Fruit fly (Drosophila melanogaster) whole organism, embryonic: Measurements from ENCODE around the gene CG13131.

Experiments
- ATbp ChIP-seq: fragments of 200-800 bp; sonication (Bioruptor generic); optimal IDR thresholded peaks from 2 replicates; lab custom pipeline; 2017; ENCODE audit warnings: missing biosample characterization, mild to moderate bottlenecking, missing genetic modification characterization, missing genetic modification reagents
- Adf1 ChIP-seq: fragments of 200-800 bp; sonication (Bioruptor generic); IDR thresholded peaks from 2 replicates; pipeline ENCODE4 v1.3.6; 2022; ENCODE audit warnings: missing biosample characterization, missing genetic modification characterization
- Bteb2 ChIP-seq: fragments of 200-800 bp; sonication (Bioruptor generic); optimal IDR thresholded peaks from 2 replicates; lab custom pipeline; 2016; ENCODE audit warnings: missing biosample characterization, missing genetic modification characterization
- CG10147 ChIP-seq: fragments of 200-800 bp; sonication (Bioruptor generic); optimal IDR thresholded peaks from 2 replicates; lab custom pipeline; 2019; ENCODE audit warnings: missing biosample characterization, mild to moderate bottlenecking, missing genetic modification characterization, moderate library complexity
- CG1024 ChIP-seq: fragments of 200-800 bp; sonication (Bioruptor generic); IDR thresholded peaks from 2 replicates; pipeline ENCODE4 v1.3.6; 2022; ENCODE audit warnings: missing biosample characterization, missing genetic modification characterization
- CG10321 ChIP-seq: fragments of 200-800 bp; sonication (Bioruptor generic); IDR thresholded peaks from 2 replicates; pipeline ENCODE4 v1.3.6; 2022; ENCODE audit warnings: missing biosample characterization, missing genetic modification characterization
- CG10462 ChIP-seq: fragments of 200-800 bp; sonication (Bioruptor generic); optimal IDR thresholded peaks from 2 replicates; lab custom pipeline; 2016; ENCODE audit warnings: missing biosample characterization, missing genetic modification characterization
- CG12219 ChIP-seq: fragments of 200-800 bp; sonication (Bioruptor generic); optimal IDR thresholded peaks from 3 replicates; lab custom pipeline; 2018; ENCODE audit warnings: missing biosample characterization, mild to moderate bottlenecking, missing genetic modification characterization
- CG14667 ChIP-seq: fragments of 200-800 bp; sonication (Bioruptor generic); IDR thresholded peaks from 2 replicates; pipeline ENCODE4 v1.3.6; 2022; ENCODE audit warnings: missing biosample characterization, missing genetic modification characterization
- CG14710 ChIP-seq: fragments of 200-800 bp; sonication (Bioruptor generic); optimal IDR thresholded peaks from 3 replicates; lab custom pipeline; 2019; ENCODE audit warnings: missing biosample characterization, mild to moderate bottlenecking, missing genetic modification characterization, moderate library complexity
- CG1647 ChIP-seq: fragments of 200-800 bp; sonication (Bioruptor generic); optimal IDR thresholded peaks from 3 replicates; lab custom pipeline; 2016; ENCODE audit warnings: missing biosample characterization, missing genetic modification characterization
- CG16813 ChIP-seq: fragments of 200-800 bp; sonication (Bioruptor generic); IDR thresholded peaks from 3 replicates; pipeline ENCODE4 v1.3.6; 2022; ENCODE audit warnings: missing biosample characterization, missing genetic modification characterization; ENCODE audit not compliant: partially characterized antibody
- CG17385 ChIP-seq: fragments of 200-800 bp; sonication (Bioruptor generic); optimal IDR thresholded peaks from 3 replicates; lab custom pipeline; 2018; ENCODE audit warnings: missing biosample characterization, mild to moderate bottlenecking, missing genetic modification characterization
- CG18262 ChIP-seq: fragments of 200-800 bp; optimal IDR thresholded peaks from 3 replicates; lab custom pipeline; 2019; ENCODE audit warnings: missing biosample characterization, mild to moderate bottlenecking, missing genetic modification characterization, moderate library complexity
- CG18599 ChIP-seq: fragments of 200-800 bp; sonication (Bioruptor generic); optimal IDR thresholded peaks from 3 replicates; lab custom pipeline; 2017; ENCODE audit warnings: missing biosample characterization, missing genetic modification characterization, mild to moderate bottlenecking, moderate library complexity, missing genetic modification reagents
- CG33213 ChIP-seq: fragments of 200-800 bp; sonication (Bioruptor generic); optimal IDR thresholded peaks from 3 replicates; lab custom pipeline; 2016; ENCODE audit warnings: missing biosample characterization, missing genetic modification characterization
- CG34224 ChIP-seq: fragments of 200-800 bp; sonication (Bioruptor generic); IDR thresholded peaks from 3 replicates; pipeline ENCODE4 v1.3.6; 2022; ENCODE audit warnings: missing biosample characterization, missing genetic modification characterization; ENCODE audit not compliant: partially characterized antibody
- CG6854 ChIP-seq: fragments of 200-800 bp; sonication (Bioruptor generic); optimal IDR thresholded peaks from 3 replicates; lab custom pipeline; 2017; ENCODE audit warnings: missing biosample characterization, mild to moderate bottlenecking, missing genetic modification characterization
- CG7839 ChIP-seq: fragments of 200-800 bp; sonication (Bioruptor generic); optimal IDR thresholded peaks from 3 replicates; lab custom pipeline; 2018; ENCODE audit warnings: missing biosample characterization, mild to moderate bottlenecking, missing genetic modification characterization, moderate library complexity
- CG9609 ChIP-seq: fragments of 200-800 bp; sonication (Bioruptor generic); optimal IDR thresholded peaks from 3 replicates; lab custom pipeline; 2016; ENCODE audit warnings: missing biosample characterization, missing genetic modification characterization
- CG9817 ChIP-seq: fragments of 200-800 bp; sonication (Bioruptor generic); optimal IDR thresholded peaks from 2 replicates; lab custom pipeline; 2018; ENCODE audit warnings: missing biosample characterization, mild to moderate bottlenecking, missing genetic modification characterization, moderate library complexity
- Gsc ChIP-seq: fragments of 200-800 bp; sonication (Bioruptor generic); IDR thresholded peaks from 2 replicates; pipeline ENCODE4 v1.3.6; 2022; ENCODE audit warnings: missing biosample characterization, missing genetic modification characterization
- HLH4C ChIP-seq: fragments of 200-800 bp; sonication (Bioruptor generic); IDR thresholded peaks from 3 replicates; pipeline ENCODE4 v1.3.6; 2022; ENCODE audit warnings: missing biosample characterization, missing genetic modification characterization; ENCODE audit not compliant: partially characterized antibody
- HmgD ChIP-seq: fragments of 200-800 bp; sonication (Bioruptor generic); optimal IDR thresholded peaks from 3 replicates; lab custom pipeline; 2016; ENCODE audit warnings: missing biosample characterization, missing genetic modification characterization
- Hmr ChIP-seq: fragments of 200-800 bp; sonication (Bioruptor generic); optimal IDR thresholded peaks from 3 replicates; lab custom pipeline; 2017; ENCODE audit warnings: mild to moderate bottlenecking, missing biosample characterization, missing genetic modification reagents, missing genetic modification characterization
- Meics ChIP-seq: fragments of 200-800 bp; sonication (Bioruptor generic); optimal IDR thresholded peaks from 2 replicates; lab custom pipeline; 2017; ENCODE audit warnings: missing biosample characterization, mild to moderate bottlenecking, missing genetic modification characterization
- NC2β ChIP-seq: fragments of 200-800 bp; sonication (Bioruptor generic); optimal IDR thresholded peaks from 2 replicates; lab custom pipeline; 2016; ENCODE audit warnings: missing biosample characterization, missing genetic modification characterization
- Scr ChIP-seq: fragments of 200-800 bp; sonication (Bioruptor generic); IDR thresholded peaks from 2 replicates; pipeline ENCODE4 v1.3.6; 2022; ENCODE audit warnings: missing biosample characterization, missing genetic modification characterization; ENCODE audit not compliant: partially characterized antibody
- Sin3A ChIP-seq: fragments of >200 bp; optimal IDR thresholded peaks from 2 replicates; lab custom pipeline; 2018
- Taf1 ChIP-seq: fragments of 200-800 bp; sonication (Bioruptor generic); IDR thresholded peaks from 2 replicates; pipeline ENCODE4 v1.3.6; 2022; ENCODE audit warnings: missing biosample characterization, missing genetic modification characterization
- ac ChIP-seq: fragments of 200-800 bp; sonication (Bioruptor generic); optimal IDR thresholded peaks from 3 replicates; lab custom pipeline; 2017; ENCODE audit warnings: missing biosample characterization, mild to moderate bottlenecking, missing genetic modification characterization
- al ChIP-seq: fragments of 200-800 bp; sonication (Bioruptor generic); IDR thresholded peaks from 2 replicates; pipeline ENCODE4 v1.3.6; 2022; ENCODE audit warnings: missing biosample characterization, missing genetic modification characterization
- cas ChIP-seq: fragments of 200-800 bp; sonication (Bioruptor generic); IDR thresholded peaks from 2 replicates; pipeline ENCODE4 v1.3.6; 2022; ENCODE audit warnings: missing biosample characterization, missing genetic modification characterization
- cg ChIP-seq: fragments of 200-800 bp; sonication (Bioruptor generic); optimal IDR thresholded peaks from 3 replicates; lab custom pipeline; 2019; ENCODE audit warnings: missing biosample characterization, mild to moderate bottlenecking, missing genetic modification characterization, moderate library complexity
- crp ChIP-seq, 2 experiments: fragments of 200-800 bp; sonication (Bioruptor generic); optimal IDR thresholded peaks; 2 replicates in 1 of 2; 3 replicates in 1 of 2; lab custom pipeline; 2017; ENCODE audit warnings: missing biosample characterization in 2 of 2, missing genetic modification characterization in 2 of 2, mild to moderate bottlenecking in 1 of 2, moderate library complexity in 1 of 2
- dm ChIP-seq: fragments of 200-800 bp; sonication (Bioruptor generic); optimal IDR thresholded peaks from 3 replicates; lab custom pipeline; 2016; ENCODE audit warnings: missing biosample characterization, missing genetic modification characterization
- fru ChIP-seq: fragments of >200 bp; optimal IDR thresholded peaks from 2 replicates; lab custom pipeline; 2017
- hkb ChIP-seq, 2 experiments: fragments of 200-800 bp in 1 of 2; fragments of >200 bp in 1 of 2; sonication (Bioruptor generic) in 1 of 2; IDR thresholded peaks in 1 of 2; optimal IDR thresholded peaks in 1 of 2; 2 replicates each; pipeline versions ENCODE4 v1.3.6 to Lab custom; 2017 to 2022; ENCODE audit warnings: missing biosample characterization in 1 of 2, missing genetic modification characterization in 1 of 2
- jumu ChIP-seq: fragments of 200-800 bp; sonication (Bioruptor generic); optimal IDR thresholded peaks from 3 replicates; lab custom pipeline; 2016; ENCODE audit warnings: missing biosample characterization, missing genetic modification characterization
- kni ChIP-seq: fragments of 200-800 bp; sonication (Bioruptor generic); optimal IDR thresholded peaks from 3 replicates; lab custom pipeline; 2017; ENCODE audit warnings: mild to moderate bottlenecking, missing biosample characterization, missing genetic modification reagents, missing genetic modification characterization
- pfk ChIP-seq: fragments of 200-800 bp; sonication (Bioruptor generic); optimal IDR thresholded peaks from 2 replicates; lab custom pipeline; 2018; ENCODE audit warnings: missing biosample characterization, mild to moderate bottlenecking, missing genetic modification characterization, moderate library complexity
- pnt ChIP-seq: fragments of 200-800 bp; sonication (Bioruptor generic); optimal IDR thresholded peaks from 3 replicates; lab custom pipeline; 2016; ENCODE audit warnings: missing biosample characterization, missing genetic modification characterization
- slbo ChIP-seq: fragments of 200-800 bp; sonication (Bioruptor generic); IDR thresholded peaks from 2 replicates; pipeline ENCODE4 v1.3.6; 2022; ENCODE audit warnings: missing biosample characterization, missing genetic modification characterization
- sob ChIP-seq: fragments of 200-800 bp; sonication (Bioruptor generic); IDR thresholded peaks from 2 replicates; pipeline ENCODE4 v1.3.6; 2022; ENCODE audit warnings: missing biosample characterization, missing genetic modification characterization
- sug ChIP-seq: fragments of 200-800 bp; optimal IDR thresholded peaks from 2 replicates; lab custom pipeline; 2019; ENCODE audit warnings: missing biosample characterization, mild to moderate bottlenecking, missing genetic modification characterization, moderate library complexity
- trem ChIP-seq: fragments of 200-800 bp; optimal IDR thresholded peaks from 3 replicates; lab custom pipeline; 2019; ENCODE audit warnings: missing biosample characterization, mild to moderate bottlenecking, missing genetic modification characterization, moderate library complexity
- tup ChIP-seq: fragments of 200-800 bp; sonication (Bioruptor generic); optimal IDR thresholded peaks from 2 replicates; lab custom pipeline; 2016; ENCODE audit warnings: missing biosample characterization, mild to moderate bottlenecking, missing genetic modification characterization, moderate library complexity
- unpg ChIP-seq: fragments of 200-800 bp; sonication (Bioruptor generic); optimal IDR thresholded peaks from 3 replicates; lab custom pipeline; 2018; ENCODE audit warnings: missing biosample characterization, mild to moderate bottlenecking, missing genetic modification characterization, moderate library complexity
- vfl ChIP-seq: fragments of 200-800 bp; sonication (Bioruptor generic); optimal IDR thresholded peaks from 2 replicates; lab custom pipeline; 2016; ENCODE audit warnings: missing biosample characterization, missing genetic modification characterization
- wor ChIP-seq: fragments of 200-800 bp; sonication (Bioruptor generic); IDR thresholded peaks from 2 replicates; pipeline ENCODE4 v1.3.6; 2022; ENCODE audit warnings: missing biosample characterization, missing genetic modification characterization
- zfh1 ChIP-seq: fragments of 200-800 bp; sonication (Bioruptor generic); IDR thresholded peaks from 3 replicates; pipeline ENCODE4 v1.3.6; 2022; ENCODE audit warnings: missing biosample characterization, missing genetic modification characterization

Gene CG13131

dm6 chr2L:10004574-10004973 lies 12.7 kb downstream of the CG13131 start (continued):
- TF ChIP-seq CG1024 (GFP tag; lab: Robert Waterston, UW), result no peak
- TF ChIP-seq ATbp (GFP tag; lab: Kevin White, UChicago), result no peak
- TF ChIP-seq CG9817, result no peak
- TF ChIP-seq unpg (GFP tag; lab: Kevin White, UChicago), result no peak
- no peak for TF ChIP-seq CG33213 (GFP tag; lab: Kevin White, UChicago)
- no peak for TF ChIP-seq CG6854 (GFP tag; lab: Kevin White, UChicago)
- no peak for TF ChIP-seq pfk (GFP tag; lab: Kevin White, UChicago)
- TF ChIP-seq Sin3A, result no peak
- TF ChIP-seq CG18262 (tag; lab: Kevin White, UChicago), result no peak
- TF ChIP-seq dm (GFP tag; lab: Kevin White, UChicago), result peak; percentile 47
- TF ChIP-seq fru, result no peak
- peak; percentile 97 for TF ChIP-seq Adf1
- TF ChIP-seq cas (GFP tag; lab: Robert Waterston, UW), result no peak
- no peak for TF ChIP-seq wor
- no peak for TF ChIP-seq pnt (GFP tag; lab: Kevin White, UChicago)
- no peak for TF ChIP-seq CG10462
- TF ChIP-seq zfh1 (GFP tag; lab: Robert Waterston, UW), result 0 out of 3 replicates have a peak, but pooled peaks have one; percentile 4
- no peak for TF ChIP-seq ac (GFP tag; lab: Kevin White, UChicago)
- TF ChIP-seq sob, result no peak
- TF ChIP-seq Scr (GFP tag; lab: Robert Waterston, UW), result peak; percentile 17; the same call in 1 of the 2 replicates
- no peak for TF ChIP-seq CG7839 (tag; lab: Kevin White, UChicago)
- TF ChIP-seq CG16813 (GFP tag; lab: Robert Waterston, UW), result no peak; the same call in 2 of the 3 replicates
- peak; percentile 42 for TF ChIP-seq cg (GFP tag; lab: Kevin White, UChicago)
- no peak for TF ChIP-seq CG10321 (GFP tag; lab: Robert Waterston, UW)
- peak; percentile 58 for TF ChIP-seq kni (GFP tag; lab: Kevin White, UChicago)
- no peak for TF ChIP-seq NC2β (GFP tag; lab: Kevin White, UChicago)
- TF ChIP-seq CG18599 (GFP tag; lab: Kevin White, UChicago), result no peak
- TF ChIP-seq Hmr (GFP tag; lab: Kevin White, UChicago), result no peak
- TF ChIP-seq Gsc (GFP tag; lab: Robert Waterston, UW), result no peak
- no peak for TF ChIP-seq slbo (GFP tag; lab: Robert Waterston, UW)
- no peak for TF ChIP-seq Taf1 (GFP tag; lab: Robert Waterston, UW)
- no peak for TF ChIP-seq HLH4C
- TF ChIP-seq Bteb2 (GFP tag; lab: Kevin White, UChicago), result no peak
- no peak for TF ChIP-seq vfl (GFP tag; lab: Kevin White, UChicago)
- no peak for TF ChIP-seq tup (GFP tag; lab: Kevin White, UChicago)
- TF ChIP-seq CG12219 (GFP tag; lab: Kevin White, UChicago), result no peak
- no peak for TF ChIP-seq hkb (optimal IDR thresholded peaks at IDR 0.05; lab: Kevin White, UChicago)
- TF ChIP-seq hkb (GFP tag; IDR thresholded peaks at IDR 0.05; lab: Robert Waterston, UW), result no peak
- TF ChIP-seq CG14710, result no peak
- no peak; the same call in 2 of the 3 replicates for TF ChIP-seq CG34224
- TF ChIP-seq CG10147 (GFP tag; lab: Kevin White, UChicago), result no peak
- no peak for TF ChIP-seq Meics (GFP tag; lab: Kevin White, UChicago)
- TF ChIP-seq HmgD (GFP tag; lab: Kevin White, UChicago), result peak; percentile 17
- TF ChIP-seq CG9609 (GFP tag; lab: Kevin White, UChicago), result no peak
- no peak for TF ChIP-seq crp (GFP tag; optimal IDR thresholded peaks at IDR 0.05; lab: Kevin White, UChicago)
- TF ChIP-seq sug, result no peak
- no peak for TF ChIP-seq trem
- TF ChIP-seq CG14667, result no peak
- TF ChIP-seq CG17385 (GFP tag; lab: Kevin White, UChicago), result no peak
- no peak for TF ChIP-seq CG1647 (GFP tag; lab: Kevin White, UChicago)
- TF ChIP-seq jumu (GFP tag; lab: Kevin White, UChicago), result peak; percentile 24
- TF ChIP-seq al, result no peak
